Worm (Caenorhabditis elegans) whole organism, young adult: ENCODE results near the gene cuc-1.

Experiments
- B0019.2 ChIP-seq: fragments of 200-800 bp; sonication (Bioruptor generic); conservative IDR thresholded peaks from 2 replicates; pipeline ENCODE4 v1.3.6; 2022; ENCODE audit warnings: missing genetic modification reagents, missing genetic modification characterization, missing compliant biosample characterization
- F55B11.4 ChIP-seq: sonication (generic microtip); optimal IDR thresholded peaks from 2 replicates; lab custom pipeline; 2016; ENCODE audit warnings: missing compliant biosample characterization, missing genetic modification characterization, borderline replicate concordance; ENCODE audit not compliant: insufficient read depth
- T26A5.8 ChIP-seq: sonication (generic microtip); optimal IDR thresholded peaks from 2 replicates; lab custom pipeline; 2016; ENCODE audit warnings: missing genetic modification characterization, missing compliant biosample characterization
- Y53G8AR.9 ChIP-seq: fragments of 200-800 bp; sonication (Bioruptor generic); conservative IDR thresholded peaks from 2 replicates; pipeline ENCODE4 v1.3.6; 2022; ENCODE audit warnings: missing genetic modification reagents, missing genetic modification characterization, missing compliant biosample characterization
- ama-1 ChIP-seq, 3 experiments: fragments of 150-350 bp in 1 of 3; sonication (generic microtip) in 2 of 3; optimal IDR thresholded peaks; 2 replicates each; lab custom pipeline; 2014 to 2018; ENCODE audit warnings: missing biosample characterization in 2 of 3, missing genetic modification characterization in 2 of 3, missing genetic modification reagents in 2 of 3
- dox-1 ChIP-seq: fragments of 200-800 bp; sonication (Bioruptor generic); IDR thresholded peaks from 2 replicates; pipeline ENCODE4 v1.3.6; 2022; ENCODE audit warnings: missing genetic modification reagents, missing genetic modification characterization, missing compliant biosample characterization
- dpl-1 ChIP-seq: fragments of 150-350 bp; optimal IDR thresholded peaks from 2 replicates; lab custom pipeline; 2014; ENCODE audit warnings: missing biosample characterization, missing genetic modification reagents, missing genetic modification characterization
- lsy-27 ChIP-seq: sonication (generic microtip); optimal IDR thresholded peaks from 2 replicates; lab custom pipeline; 2017; ENCODE audit warnings: missing genetic modification characterization, mild to moderate bottlenecking, missing compliant biosample characterization, antibody characterized with exemption, missing genotype, borderline replicate concordance; ENCODE audit not compliant: insufficient read depth
- madf-6 ChIP-seq: fragments of 200-800 bp; sonication (Bioruptor generic); IDR thresholded peaks from 2 replicates; pipeline ENCODE4 v1.3.6; 2022; ENCODE audit warnings: missing genetic modification reagents, missing genetic modification characterization, missing compliant biosample characterization
- nhr-179 ChIP-seq: sonication (generic microtip); optimal IDR thresholded peaks from 2 replicates; lab custom pipeline; 2016; ENCODE audit warnings: mild to moderate bottlenecking, missing genetic modification characterization, missing compliant biosample characterization
- repo-1 ChIP-seq: sonication (generic microtip); optimal IDR thresholded peaks from 2 replicates; lab custom pipeline; 2017; ENCODE audit warnings: mild to moderate bottlenecking, missing genetic modification characterization, missing compliant biosample characterization
- snpc-1.1 ChIP-seq: sonication (generic microtip); optimal IDR thresholded peaks from 2 replicates; lab custom pipeline; 2017; ENCODE audit warnings: missing genetic modification characterization, mild to moderate bottlenecking, missing compliant biosample characterization, antibody characterized with exemption, moderate library complexity, missing genotype, missing genetic modification reagents; ENCODE audit not compliant: insufficient read depth
- unc-130 ChIP-seq: sonication (generic microtip); optimal IDR thresholded peaks from 2 replicates; lab custom pipeline; 2016; ENCODE audit warnings: missing genetic modification reagents, missing genetic modification characterization, missing compliant biosample characterization

ce11 chrIII:7893224-7893623 is 32.4 kb upstream of the cuc-1 start:
- no peak for TF ChIP-seq dox-1
- TF ChIP-seq madf-6: no peak
- TF ChIP-seq F55B11.4: no peak
- no peak for TF ChIP-seq Y53G8AR.9 (GFP tag; lab: Robert Waterston, UW)
- TF ChIP-seq ama-1 (optimal IDR thresholded peaks at IDR 0.05; lab: Kevin White, UChicago): no peak
- no peak for TF ChIP-seq ama-1 (GFP tag; optimal IDR thresholded peaks at IDR 0.05; lab: Kevin White, UChicago)
- no peak for TF ChIP-seq nhr-179 (tag; lab: Kevin White, UChicago)
- no peak for TF ChIP-seq dpl-1 (GFP tag; lab: Kevin White, UChicago)
- TF ChIP-seq unc-130: no peak
- no peak for TF ChIP-seq repo-1
- no peak for TF ChIP-seq lsy-27 (tag; lab: Kevin White, UChicago)
- no peak for TF ChIP-seq T26A5.8 (tag; lab: Kevin White, UChicago)
- TF ChIP-seq B0019.2 (GFP tag; lab: Robert Waterston, UW): no peak
- no peak for TF ChIP-seq snpc-1.1
